Worm (Caenorhabditis elegans) whole organism, L2 larva: ENCODE measurements around the gene sfxn-1.1.

Experiments
- C34F6.9 ChIP-seq: fragments of 150-350 bp; optimal IDR thresholded peaks from 2 replicates; lab custom pipeline; 2014; ENCODE audit warnings: missing biosample characterization, missing genetic modification characterization
- F13H6.1 ChIP-seq: sonication (generic microtip); optimal IDR thresholded peaks from 2 replicates; lab custom pipeline; 2016; ENCODE audit warnings: missing genetic modification characterization, missing compliant biosample characterization
- ZK546.5 ChIP-seq: sonication (generic microtip); optimal IDR thresholded peaks from 2 replicates; lab custom pipeline; 2017; ENCODE audit warnings: missing biosample characterization, missing genetic modification characterization
- blmp-1 ChIP-seq: sonication (generic microtip); optimal IDR thresholded peaks from 2 replicates; lab custom pipeline; 2017; ENCODE audit warnings: missing genetic modification characterization, mild to moderate bottlenecking, missing compliant biosample characterization, antibody characterized with exemption, moderate library complexity; ENCODE audit not compliant: insufficient read depth
- ceh-16 ChIP-seq: fragments of 150-350 bp; optimal IDR thresholded peaks from 2 replicates; lab custom pipeline; 2014; ENCODE audit warnings: missing biosample characterization, missing genetic modification characterization
- ceh-82 ChIP-seq: fragments of 150-350 bp; optimal IDR thresholded peaks from 2 replicates; lab custom pipeline; 2014; ENCODE audit warnings: missing biosample characterization, missing genetic modification characterization
- crh-2 ChIP-seq: sonication (generic microtip); optimal IDR thresholded peaks from 2 replicates; lab custom pipeline; 2017; ENCODE audit warnings: missing biosample characterization, missing genetic modification characterization
- egl-27 ChIP-seq: sonication (generic microtip); optimal IDR thresholded peaks from 3 replicates; lab custom pipeline; 2017; ENCODE audit warnings: missing biosample characterization, missing genetic modification reagents, missing genetic modification characterization
- elt-3 ChIP-seq: sonication (generic microtip); optimal IDR thresholded peaks from 2 replicates; lab custom pipeline; 2017; ENCODE audit warnings: missing biosample characterization, missing genetic modification characterization
- fos-1 ChIP-seq: fragments of 150-350 bp; optimal IDR thresholded peaks from 2 replicates; lab custom pipeline; 2014; ENCODE audit warnings: missing biosample characterization, missing genetic modification characterization
- gmeb-1 ChIP-seq: fragments of 150-350 bp; optimal IDR thresholded peaks from 2 replicates; lab custom pipeline; 2014; ENCODE audit warnings: missing biosample characterization, missing genetic modification characterization
- lin-11 ChIP-seq: fragments of 150-350 bp; sonication (generic microtip); optimal IDR thresholded peaks from 2 replicates; lab custom pipeline; 2014; ENCODE audit warnings: missing biosample characterization, missing genetic modification characterization, inconsistent platforms, mixed read lengths
- lin-13 ChIP-seq: fragments of 150-350 bp; optimal IDR thresholded peaks from 2 replicates; lab custom pipeline; 2014; ENCODE audit warnings: missing biosample characterization, missing genetic modification reagents, missing genetic modification characterization
- lin-39 ChIP-seq: fragments of 150-350 bp; optimal IDR thresholded peaks from 2 replicates; lab custom pipeline; 2014; ENCODE audit warnings: missing biosample characterization, missing genetic modification reagents, missing genetic modification characterization
- lsy-2 ChIP-seq, 2 experiments: fragments of 150-350 bp in 1 of 2; sonication (generic microtip) in 1 of 2; optimal IDR thresholded peaks; 2 replicates each; lab custom pipeline; 2014 to 2017; ENCODE audit warnings: missing biosample characterization in 2 of 2, missing genetic modification characterization in 2 of 2
- mab-5 ChIP-seq: fragments of 150-350 bp; optimal IDR thresholded peaks from 2 replicates; lab custom pipeline; 2014; ENCODE audit warnings: missing biosample characterization, missing genetic modification characterization
- nhr-11 ChIP-seq: fragments of 150-350 bp; optimal IDR thresholded peaks from 2 replicates; lab custom pipeline; 2014; ENCODE audit warnings: missing biosample characterization, missing genetic modification characterization
- nhr-12 ChIP-seq: fragments of 150-350 bp; optimal IDR thresholded peaks from 2 replicates; lab custom pipeline; 2014; ENCODE audit warnings: missing biosample characterization, missing genetic modification characterization
- nhr-129 ChIP-seq: fragments of 150-350 bp; optimal IDR thresholded peaks from 2 replicates; lab custom pipeline; 2014; ENCODE audit warnings: missing biosample characterization, missing genetic modification characterization
- nhr-21 ChIP-seq: fragments of 150-350 bp; optimal IDR thresholded peaks from 2 replicates; lab custom pipeline; 2014; ENCODE audit warnings: missing biosample characterization, missing genetic modification characterization
- nhr-23 ChIP-seq: fragments of 150-350 bp; optimal IDR thresholded peaks from 2 replicates; lab custom pipeline; 2014; ENCODE audit warnings: missing biosample characterization, missing genetic modification reagents, missing genetic modification characterization
- nhr-25 ChIP-seq: fragments of 150-350 bp; sonication (generic microtip); optimal IDR thresholded peaks from 3 replicates; lab custom pipeline; 2014; ENCODE audit warnings: missing biosample characterization, missing genetic modification characterization
- nhr-6 ChIP-seq: fragments of 150-350 bp; optimal IDR thresholded peaks from 2 replicates; lab custom pipeline; 2014; ENCODE audit warnings: missing biosample characterization, missing genetic modification characterization
- nhr-77 ChIP-seq: fragments of 150-350 bp; optimal IDR thresholded peaks from 2 replicates; lab custom pipeline; 2014; ENCODE audit warnings: missing biosample characterization, missing genetic modification characterization
- sem-4 ChIP-seq: fragments of 150-350 bp; optimal IDR thresholded peaks from 2 replicates; lab custom pipeline; 2014; ENCODE audit warnings: missing biosample characterization, missing genetic modification reagents, missing genetic modification characterization
- skn-1 ChIP-seq: sonication (generic microtip); optimal IDR thresholded peaks from 2 replicates; lab custom pipeline; 2017; ENCODE audit warnings: missing biosample characterization, missing genetic modification characterization
- sma-3 ChIP-seq: sonication (generic microtip); optimal IDR thresholded peaks from 2 replicates; lab custom pipeline; 2016; ENCODE audit warnings: missing genetic modification reagents, missing genetic modification characterization, missing compliant biosample characterization
- sma-9 ChIP-seq, 2 experiments: fragments of 150-350 bp in 1 of 2; sonication (generic microtip) in 1 of 2; optimal IDR thresholded peaks; 2 replicates each; lab custom pipeline; 2014 to 2016; ENCODE audit warnings: missing genetic modification characterization in 2 of 2, mild to moderate bottlenecking in 1 of 2, missing biosample characterization in 1 of 2, missing compliant biosample characterization in 1 of 2, missing genetic modification reagents in 1 of 2, moderate library complexity in 1 of 2
- unc-39 ChIP-seq: fragments of 150-350 bp; optimal IDR thresholded peaks from 2 replicates; lab custom pipeline; 2014; ENCODE audit warnings: missing biosample characterization, missing genetic modification characterization
- unc-55 ChIP-seq: fragments of 150-350 bp; sonication (generic microtip); optimal IDR thresholded peaks from 3 replicates; lab custom pipeline; 2014; ENCODE audit warnings: missing biosample characterization, missing genetic modification reagents, missing genetic modification characterization
- zag-1 ChIP-seq: fragments of 150-350 bp; optimal IDR thresholded peaks from 2 replicates; lab custom pipeline; 2014; ENCODE audit warnings: missing biosample characterization, missing genetic modification characterization
- ztf-1 ChIP-seq: fragments of 200-800 bp; sonication (Bioruptor generic); conservative IDR thresholded peaks from 2 replicates; pipeline ENCODE4 v1.3.6; 2022; ENCODE audit warnings: missing genetic modification characterization, missing compliant biosample characterization
- ztf-4 ChIP-seq: fragments of 150-350 bp; optimal IDR thresholded peaks from 2 replicates; lab custom pipeline; 2014; ENCODE audit warnings: missing biosample characterization, missing genetic modification characterization

Gene sfxn-1.1

ce11 chrII:9518781-9519180 is at the start of gene sfxn-1.1, which contains the start of gene AH6.3:
sfxn-1.1 (minus strand) TSS chrII:9518881.
AH6.3 (plus strand) TSS chrII:9519055.
- TF ChIP-seq lin-39 (no peak), ceh-16 (tag; lab: Kevin White, UChicago) (no peak), nhr-25 (no peak), gmeb-1 (no peak), nhr-23 (tag; lab: Kevin White, UChicago) (no peak), skn-1 (no peak), fos-1 (tag; lab: Kevin White, UChicago) (no peak), ZK546.5 (tag; lab: Kevin White, UChicago) (no peak), C34F6.9 (tag; lab: Kevin White, UChicago) (no peak), sem-4 (tag; lab: Kevin White, UChicago) (no peak), sma-9 (GFP tag; optimal IDR thresholded peaks at IDR 0.05; lab: Kevin White, UChicago) (no peak), sma-9 (tag; optimal IDR thresholded peaks at IDR 0.05; lab: Kevin White, UChicago) (no peak), ceh-82 (tag; lab: Kevin White, UChicago) (no peak)

ce11 chrII:9566045-9566444 is 47.4 kb upstream of the sfxn-1.1 start:
- TF ChIP-seq F13H6.1 (tag; lab: Kevin White, UChicago) (peak; percentile 22), unc-55 (peak; percentile 37), sma-9 (GFP tag; optimal IDR thresholded peaks at IDR 0.05; lab: Kevin White, UChicago) (peak; percentile 58), sma-9 (tag; optimal IDR thresholded peaks at IDR 0.05; lab: Kevin White, UChicago) (no peak), nhr-129 (tag; lab: Kevin White, UChicago) (peak; percentile 68), lin-39 (no peak), gmeb-1 (peak; percentile 32), lsy-2 (tag; optimal IDR thresholded peaks at IDR 0.05; lab: Kevin White, UChicago) (peak; percentile 40 to 44), crh-2 (peak; percentile 40), lin-13 (GFP tag; lab: Kevin White, UChicago) (peak; percentile 17), blmp-1 (tag; lab: Kevin White, UChicago) (no peak), fos-1 (tag; lab: Kevin White, UChicago) (peak; percentile 22), mab-5 (tag; lab: Kevin White, UChicago) (no peak), ztf-1 (GFP tag; lab: Robert Waterston, UW) (no peak), unc-39 (no peak), nhr-77 (tag; lab: Kevin White, UChicago) (no peak), elt-3 (tag; lab: Kevin White, UChicago) (no peak), egl-27 (tag; lab: Kevin White, UChicago) (peak; percentile 51), nhr-21 (tag; lab: Kevin White, UChicago) (peak; percentile 18), lin-11 (tag; lab: Kevin White, UChicago) (peak; percentile 25), nhr-11 (tag; lab: Kevin White, UChicago) (peak; percentile 26), nhr-25 (peak; percentile 58), zag-1 (tag; lab: Kevin White, UChicago) (peak; percentile 10), sma-3 (GFP tag; lab: Kevin White, UChicago) (peak; percentile 46)
- TF ChIP-seq, all 48 proteins: peak for 16

- TF ChIP-seq nhr-77 (tag; lab: Kevin White, UChicago) (no peak), nhr-6 (peak; percentile 44), nhr-129 (tag; lab: Kevin White, UChicago) (peak; percentile 9), blmp-1 (tag; lab: Kevin White, UChicago) (peak; percentile 55), sma-9 (GFP tag; optimal IDR thresholded peaks at IDR 0.05; lab: Kevin White, UChicago) (peak; percentile 43), sma-9 (tag; optimal IDR thresholded peaks at IDR 0.05; lab: Kevin White, UChicago) (no peak), ztf-4 (tag; lab: Kevin White, UChicago) (no peak), lsy-2 (tag; optimal IDR thresholded peaks at IDR 0.05; lab: Kevin White, UChicago) (no peak), nhr-25 (peak; percentile 76), ceh-16 (tag; lab: Kevin White, UChicago) (peak; percentile 18)
- TF ChIP-seq, all 48 proteins: peak for 6
These were observed 42.2 kb upstream of the sfxn-1.1 start for ce11 chrII:9560895-9561294.

ce11 chrII:9559929-9560328 is 41.2 kb upstream of the sfxn-1.1 start, which contains the start of gene F35H8.4:
F35H8.4 (minus strand) TSS chrII:9560029.
- TF ChIP-seq lsy-2 (tag; optimal IDR thresholded peaks at IDR 0.05; lab: Kevin White, UChicago) (no peak), skn-1 (no peak), lin-11 (tag; lab: Kevin White, UChicago) (no peak), sma-9 (GFP tag; optimal IDR thresholded peaks at IDR 0.05; lab: Kevin White, UChicago) (no peak), sma-9 (tag; optimal IDR thresholded peaks at IDR 0.05; lab: Kevin White, UChicago) (no peak), C34F6.9 (tag; lab: Kevin White, UChicago) (no peak), nhr-21 (tag; lab: Kevin White, UChicago) (no peak), nhr-11 (tag; lab: Kevin White, UChicago) (no peak), ztf-1 (GFP tag; lab: Robert Waterston, UW) (no peak), sma-3 (GFP tag; lab: Kevin White, UChicago) (no peak), nhr-77 (tag; lab: Kevin White, UChicago) (no peak), nhr-12 (tag; lab: Kevin White, UChicago) (no peak)
